Worm (Caenorhabditis elegans) whole organism, late embryonic: ENCODE data around the gene mtl-2.

Experiments
- ceh-31 ChIP-seq: sonication (generic microtip); optimal IDR thresholded peaks from 2 replicates; lab custom pipeline; 2016; ENCODE audit warnings: missing genetic modification characterization, missing compliant biosample characterization
- ets-4 ChIP-seq: sonication (generic microtip); optimal IDR thresholded peaks from 2 replicates; lab custom pipeline; 2016; ENCODE audit warnings: missing genetic modification characterization, missing compliant biosample characterization
- hlh-8 ChIP-seq: sonication (generic microtip); optimal IDR thresholded peaks from 2 replicates; lab custom pipeline; 2016; ENCODE audit warnings: missing genotype, missing genetic modification characterization, missing compliant biosample characterization
- sdc-2 ChIP-seq: sonication (generic microtip); optimal IDR thresholded peaks from 2 replicates; lab custom pipeline; 2016; ENCODE audit warnings: missing genotype, missing genetic modification characterization, missing compliant biosample characterization
- ttx-3 ChIP-seq: sonication (generic microtip); optimal IDR thresholded peaks from 2 replicates; lab custom pipeline; 2016; ENCODE audit warnings: missing genetic modification reagents, missing genetic modification characterization, missing compliant biosample characterization
- unc-86 ChIP-seq: sonication (generic microtip); optimal IDR thresholded peaks from 2 replicates; lab custom pipeline; 2016; ENCODE audit warnings: missing genetic modification characterization, missing compliant biosample characterization

- no peak for TF ChIP-seq ets-4
- no peak for TF ChIP-seq unc-86 (tag; lab: Kevin White, UChicago)
- TF ChIP-seq ttx-3 (tag; lab: Kevin White, UChicago) = no peak
- no peak for TF ChIP-seq hlh-8 (tag; lab: Kevin White, UChicago)
- no peak for TF ChIP-seq ceh-31 (tag; lab: Kevin White, UChicago)
- TF ChIP-seq sdc-2 = no peak
Measured at ce11 chrV:14013638-14014037, 4.8 kb downstream of the mtl-2 start.
